Worm (Caenorhabditis elegans): Measurements from ENCODE around the gene spp-8.

The spp-8 gene

DNA sequence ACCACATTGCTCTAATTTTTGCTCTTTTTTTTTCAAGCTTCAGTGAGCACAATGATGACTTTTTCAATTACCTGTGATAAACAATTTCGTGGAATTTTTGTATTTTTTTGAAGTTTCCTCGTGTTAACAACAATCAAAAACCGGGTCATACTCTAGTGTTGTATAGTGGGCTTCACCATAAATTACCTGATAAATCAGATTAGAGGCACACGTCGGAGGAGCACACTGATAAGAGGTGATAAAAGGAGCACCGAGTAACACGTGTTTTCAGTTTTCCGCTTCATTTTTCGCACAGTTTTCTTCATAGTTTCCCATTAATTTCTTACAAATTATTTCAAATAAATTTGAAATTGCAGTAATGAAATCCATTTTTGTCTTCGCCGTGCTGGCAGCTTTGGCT is at the start of gene spp-8:
Gene spp-8 (plus strand): TSS at position 357 of the 400 bp plus-strand sequence.
- TF ChIP-seq nhr-85 (tag) (no peak), elt-2 (tag; optimal IDR thresholded peaks at IDR 0.05) (peak; percentile 96), mdl-1 (tag; optimal IDR thresholded peaks at IDR 0.05) (peak in 1 of 2 experiments; percentile 25), lsy-2 (tag; optimal IDR thresholded peaks at IDR 0.05) (no peak), lin-35 (GFP tag; optimal IDR thresholded peaks at IDR 0.05) (peak in 1 of 2 experiments; percentile 45), lin-15B (tag; optimal IDR thresholded peaks at IDR 0.05) (no peak), nhr-20 (tag; optimal IDR thresholded peaks at IDR 0.05) (peak; percentile 48), unc-86 (tag; optimal IDR thresholded peaks at IDR 0.05) (no peak), efl-1 (optimal IDR thresholded peaks at IDR 0.05) (no peak), efl-1 (GFP tag; optimal IDR thresholded peaks at IDR 0.05 in 1 of 2) (peak in 1 of 2 experiments; percentile 45)

DNA sequence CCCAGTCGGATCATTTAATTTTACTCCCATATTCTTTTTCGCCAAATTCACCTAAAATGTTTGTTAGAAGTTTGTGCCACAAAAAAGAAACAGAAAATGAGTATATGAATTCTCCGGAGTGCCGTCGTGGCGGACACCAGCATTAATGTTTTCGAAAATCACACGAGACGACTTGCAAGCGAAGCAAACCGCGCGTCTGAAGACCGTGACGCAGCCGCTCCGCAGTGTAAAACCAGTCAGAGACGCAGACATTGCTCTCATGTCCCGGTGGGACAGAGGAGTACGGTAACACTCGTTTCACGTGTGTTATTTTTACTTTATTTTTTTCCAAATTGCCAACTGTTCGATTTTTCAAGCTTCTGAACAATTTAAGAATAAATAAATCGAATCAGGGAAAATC is 48.8 kb upstream of the spp-8 start, which contains the start of the genes T26A8.4 and pdtf-1:
Gene T26A8.4 (minus strand): TSS at position 185 of the 400 bp plus-strand sequence.
Gene pdtf-1 (plus strand): TSS at position 330 of the 400 bp plus-strand sequence.
- TF ChIP-seq fos-1 (tag; optimal IDR thresholded peaks at IDR 0.05): peak; percentile 96
- peak; percentile 67 for TF ChIP-seq lir-3 (tag; optimal IDR thresholded peaks at IDR 0.05; ENCODE audit: poor library complexity)
- TF ChIP-seq ceh-82 (tag; optimal IDR thresholded peaks at IDR 0.05): peak; percentile 95 to 98 (median 96)
- TF ChIP-seq C34B4.2 (tag; optimal IDR thresholded peaks at IDR 0.05): peak; percentile 57
- TF ChIP-seq skn-1 (tag; optimal IDR thresholded peaks at IDR 0.05): peak; percentile 97
- TF ChIP-seq pag-3 (tag; optimal IDR thresholded peaks at IDR 0.05; ENCODE audit: borderline replicate concordance, insufficient read depth): no peak
- TF ChIP-seq zip-4 (GFP tag; optimal IDR thresholded peaks at IDR 0.05): peak; percentile 29
- TF ChIP-seq nhr-237 (tag; optimal IDR thresholded peaks at IDR 0.05): peak; percentile 80
- TF ChIP-seq lin-39 (tag; optimal IDR thresholded peaks at IDR 0.05): peak; percentile 72
- TF ChIP-seq tlp-1 (tag; optimal IDR thresholded peaks at IDR 0.05): no peak
- peak; percentile 94 for TF ChIP-seq nhr-20 (tag; optimal IDR thresholded peaks at IDR 0.05)
- peak; percentile 49 for TF ChIP-seq elt-2 (tag; optimal IDR thresholded peaks at IDR 0.05)
- peak; percentile 24 for TF ChIP-seq vab-15 (tag; optimal IDR thresholded peaks at IDR 0.05)
- no peak for TF ChIP-seq nhr-28 (tag; optimal IDR thresholded peaks at IDR 0.05)
- peak; percentile 93 for TF ChIP-seq grh-1 (GFP tag; IDR thresholded peaks at IDR 0.05)
- peak; percentile 90 for TF ChIP-seq unc-86 (tag; optimal IDR thresholded peaks at IDR 0.05)
- TF ChIP-seq hlh-17 (GFP tag; optimal IDR thresholded peaks at IDR 0.05; ENCODE audit: borderline replicate concordance): no peak
- peak; percentile 90 to 96 for TF ChIP-seq efl-1 (optimal IDR thresholded peaks at IDR 0.05)
- peak; percentile 76 to 98 for TF ChIP-seq efl-1 (GFP tag; optimal IDR thresholded peaks at IDR 0.05 in 1 of 2)
- TF ChIP-seq nhr-77 (tag; optimal IDR thresholded peaks at IDR 0.05): peak; percentile 95
- TF ChIP-seq efl-3 (GFP tag; optimal IDR thresholded peaks at IDR 0.05): no peak
- peak; percentile 19 for TF ChIP-seq unc-62 (GFP tag; optimal IDR thresholded peaks at IDR 0.05)
- no peak for TF ChIP-seq sup-37 (GFP tag; optimal IDR thresholded peaks at IDR 0.05)
- TF ChIP-seq swsn-7 (tag; optimal IDR thresholded peaks at IDR 0.05): peak; percentile 92
- TF ChIP-seq Y116A8C.19 (tag; optimal IDR thresholded peaks at IDR 0.05; ENCODE audit: borderline replicate concordance): no peak
- peak; percentile 98 for TF ChIP-seq C16A3.4 (tag; optimal IDR thresholded peaks at IDR 0.05)
- peak; percentile 43; the same call in 1 of the 2 replicates for TF ChIP-seq mab-9 (GFP tag; IDR thresholded peaks at IDR 0.05)
- TF ChIP-seq lin-15B (tag; optimal IDR thresholded peaks at IDR 0.05): peak; percentile 90
- TF ChIP-seq nhr-90 (tag; optimal IDR thresholded peaks at IDR 0.05; ENCODE audit: poor library complexity): peak; percentile 92
- peak; percentile 96 for TF ChIP-seq snu-23 (GFP tag; optimal IDR thresholded peaks at IDR 0.05)
- peak; percentile 95 for TF ChIP-seq snpc-4 (tag; optimal IDR thresholded peaks at IDR 0.05)
- peak; percentile 95 for TF ChIP-seq xbp-1 (tag; optimal IDR thresholded peaks at IDR 0.05)
- peak; percentile 97 for TF ChIP-seq lin-13 (GFP tag; optimal IDR thresholded peaks at IDR 0.05)
- TF ChIP-seq dpl-1 (GFP tag; optimal IDR thresholded peaks at IDR 0.05): peak; percentile 81 to 84 (median 83)
- peak; percentile 95 for TF ChIP-seq nhr-85 (tag)
- peak in 5 of 6 experiments; percentile 66 to 93 (median 85) for TF ChIP-seq elt-3 (tag; optimal IDR thresholded peaks at IDR 0.05)
- peak; percentile 95 for TF ChIP-seq nhr-47 (tag; optimal IDR thresholded peaks at IDR 0.05)
- TF ChIP-seq egl-13 (tag; optimal IDR thresholded peaks at IDR 0.05): peak; percentile 82
- TF ChIP-seq fkh-8 (tag; optimal IDR thresholded peaks at IDR 0.05): peak; percentile 95
- TF ChIP-seq isw-1 (GFP tag; IDR thresholded peaks at IDR 0.05): peak; percentile 91
- TF ChIP-seq ets-5 (GFP tag; IDR thresholded peaks at IDR 0.05): no peak
- peak; percentile 88 for TF ChIP-seq unc-130 (tag; optimal IDR thresholded peaks at IDR 0.05)
- TF ChIP-seq pqm-1 (tag; optimal IDR thresholded peaks at IDR 0.05): no peak
- peak; percentile 96 for TF ChIP-seq jun-1 (tag; optimal IDR thresholded peaks at IDR 0.05)
- TF ChIP-seq lin-14 (GFP tag; optimal IDR thresholded peaks at IDR 0.05): peak; percentile 95
- peak; percentile 93 for TF ChIP-seq tbx-2 (tag; optimal IDR thresholded peaks at IDR 0.05)

All from whole organism, L1 larva.